Worm (Caenorhabditis elegans) whole organism, L4/young adult: ENCODE measurements around the gene C16D9.8.

ENCODE experiments used
- W03F9.2 ChIP-seq: fragments of 150-350 bp; optimal IDR thresholded peaks from 2 replicates; lab custom pipeline; 2014; ENCODE audit warnings: missing biosample characterization, missing genetic modification characterization
- dao-5 ChIP-seq: sonication (generic microtip); optimal IDR thresholded peaks from 2 replicates; lab custom pipeline; 2016; ENCODE audit warnings: missing genotype, missing genetic modification characterization, moderate library complexity, missing compliant biosample characterization
- him-1 ChIP-seq: sonication (generic microtip); optimal IDR thresholded peaks from 2 replicates; lab custom pipeline; 2016; ENCODE audit warnings: missing genotype, missing genetic modification reagents, missing genetic modification characterization, missing compliant biosample characterization

C16D9.8 gene

DNA sequence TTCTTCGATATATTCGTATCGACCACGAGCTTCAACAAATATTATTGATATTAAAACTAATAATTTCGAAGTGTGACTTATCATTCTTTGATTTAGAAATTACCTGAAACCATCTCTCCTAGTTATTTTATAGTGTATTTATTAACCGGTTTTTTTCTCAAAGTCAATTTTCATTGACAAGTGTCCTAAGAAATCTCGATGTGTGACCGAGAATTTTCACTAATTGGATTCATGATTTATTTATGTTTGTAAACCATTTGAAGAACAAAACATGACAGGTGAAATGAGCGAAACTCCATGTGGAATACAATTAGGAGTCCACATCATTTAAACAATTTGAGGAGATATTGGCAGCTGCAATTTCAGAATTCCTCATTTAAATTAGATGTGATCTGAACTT lies at the start of gene C16D9.8:
Gene C16D9.8, minus strand, starts transcription at position 101 of the 400 bp plus-strand sequence.
- no peak for TF ChIP-seq dao-5 (tag; lab: Kevin White, UChicago)
- TF ChIP-seq him-1 (tag; lab: Kevin White, UChicago) = no peak
- no peak for TF ChIP-seq W03F9.2 (tag; lab: Kevin White, UChicago)

DNA sequence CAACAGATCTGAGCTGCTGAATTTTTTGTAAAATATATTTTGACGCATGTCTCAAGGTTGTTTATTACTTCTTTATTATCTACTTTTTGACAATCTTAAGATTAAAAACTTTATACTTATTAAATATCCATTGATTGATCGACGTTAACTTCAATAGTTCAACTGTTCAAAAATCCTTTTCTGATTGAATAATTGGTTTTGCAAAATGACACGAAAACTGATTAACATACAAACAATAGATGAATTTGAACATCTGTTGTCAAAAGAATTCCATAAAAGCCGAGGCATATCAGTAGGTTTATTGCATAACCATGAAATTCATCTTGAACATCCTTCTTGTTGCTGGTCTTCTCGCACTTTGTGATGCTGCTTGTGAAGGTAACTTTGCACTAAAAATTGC lies 47.8 kb upstream of the C16D9.8 start, which contains the start of gene W02D7.12:
Gene W02D7.12, plus strand, starts transcription at position 301 of the 400 bp plus-strand sequence.
- TF ChIP-seq dao-5 (tag; lab: Kevin White, UChicago) = no peak

ce11 chrV:8307681-8308080 lies 44.3 kb upstream of the C16D9.8 start, which contains the start of gene clec-218:
clec-218 (plus strand) TSS chrV:8307942.
- TF ChIP-seq dao-5 (tag; lab: Kevin White, UChicago) (no peak), W03F9.2 (tag; lab: Kevin White, UChicago) (no peak), him-1 (tag; lab: Kevin White, UChicago) (no peak)

DNA sequence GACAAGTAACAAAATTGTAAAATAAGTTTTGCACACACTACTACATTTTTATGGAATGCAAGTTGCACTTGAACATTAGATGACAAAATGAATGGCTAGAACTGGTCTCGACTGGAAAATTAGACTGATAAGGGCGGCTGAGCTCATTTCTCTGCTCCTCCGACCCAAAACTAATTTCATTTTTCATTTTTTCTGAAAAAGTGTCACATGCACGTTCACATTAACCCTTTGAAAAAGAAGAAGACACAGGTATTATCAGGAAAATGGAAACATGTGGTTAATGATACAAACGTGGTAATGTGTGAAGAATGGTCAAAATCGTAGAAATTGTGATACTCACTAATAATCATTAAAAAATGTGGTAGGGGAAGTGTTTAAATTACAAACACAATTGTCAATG lies 43.6 kb upstream of the C16D9.8 start:
- TF ChIP-seq him-1 (tag; lab: Kevin White, UChicago) = no peak
- TF ChIP-seq dao-5 (tag; lab: Kevin White, UChicago) = no peak
- no peak for TF ChIP-seq W03F9.2 (tag; lab: Kevin White, UChicago)

DNA sequence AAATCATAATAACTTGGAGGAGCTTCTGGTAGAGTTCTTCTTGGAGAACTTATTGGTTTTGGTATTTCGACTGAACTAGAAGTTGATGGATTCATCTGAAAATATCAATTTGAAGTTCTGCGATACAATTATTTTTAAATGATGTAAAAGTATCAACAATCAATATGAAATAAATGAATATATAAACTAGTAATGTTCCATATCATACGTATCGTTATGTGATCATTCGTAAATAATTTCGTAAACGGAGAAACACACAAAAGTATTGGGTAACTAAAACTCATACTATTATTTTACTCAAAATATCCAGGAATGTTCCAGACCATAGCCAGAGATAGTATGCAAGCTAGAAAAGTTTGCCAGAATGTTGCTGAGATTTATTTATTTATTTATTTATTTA lies 43.0 kb upstream of the C16D9.8 start, which contains the start of gene W02D7.8:
Gene W02D7.8, minus strand, starts transcription at position 101 of the 400 bp plus-strand sequence.
- TF ChIP-seq him-1 (tag; lab: Kevin White, UChicago) (no peak), W03F9.2 (tag; lab: Kevin White, UChicago) (no peak), dao-5 (tag; lab: Kevin White, UChicago) (no peak)

DNA sequence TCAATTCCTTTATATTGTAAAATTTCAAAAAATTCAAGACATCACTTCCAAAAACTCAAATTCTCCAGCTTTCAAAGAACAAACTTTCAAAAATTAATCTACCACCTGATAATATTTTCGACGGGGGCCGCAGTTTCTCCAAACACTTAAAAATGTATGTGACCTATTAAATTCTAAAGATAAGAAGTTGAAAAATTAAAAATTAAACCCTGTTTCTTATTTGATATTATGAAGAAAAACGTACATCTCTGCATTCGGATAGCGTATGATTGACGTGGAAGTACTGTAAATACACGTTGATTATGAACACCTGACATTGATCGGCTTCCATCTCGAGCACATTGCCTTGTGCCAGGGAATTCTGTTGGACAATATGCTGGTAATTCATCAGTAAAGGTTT lies 42.6 kb upstream of the C16D9.8 start:
- TF ChIP-seq him-1 (tag; lab: Kevin White, UChicago) = no peak
- no peak for TF ChIP-seq dao-5 (tag; lab: Kevin White, UChicago)
- no peak for TF ChIP-seq W03F9.2 (tag; lab: Kevin White, UChicago)

- no peak for TF ChIP-seq him-1 (tag; lab: Kevin White, UChicago)
- TF ChIP-seq dao-5 (tag; lab: Kevin White, UChicago) = no peak
- TF ChIP-seq W03F9.2 (tag; lab: Kevin White, UChicago) = no peak
These were observed 41.3 kb upstream of the C16D9.8 start, which contains the start of gene W02D7.11 for ce11 chrV:8304461-8305195. W02D7.11 (minus strand) TSS chrV:8304511.

DNA sequence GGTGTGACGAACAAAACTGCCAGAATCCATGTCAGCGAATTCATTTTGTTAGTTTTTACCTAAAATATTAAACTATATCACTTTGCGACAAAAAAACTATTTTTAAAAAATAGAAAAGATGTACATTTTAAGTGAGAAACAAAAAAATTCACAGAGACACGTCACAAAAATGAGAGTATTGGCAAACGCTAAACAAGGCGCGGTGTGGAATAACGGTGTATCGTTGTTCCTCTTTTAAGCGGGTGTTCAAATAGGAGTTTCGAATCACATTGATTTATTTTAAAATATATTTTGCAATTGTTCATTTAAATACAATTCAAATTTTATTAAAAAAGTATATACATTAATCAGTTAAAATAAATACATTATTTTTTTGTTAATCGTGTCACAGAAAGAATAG lies 39.2 kb upstream of the C16D9.8 start, which contains the start of gene sel-9:
Gene sel-9, minus strand, starts transcription at position 59 of the 400 bp plus-strand sequence.
- no peak for TF ChIP-seq W03F9.2 (tag; lab: Kevin White, UChicago)
- no peak for TF ChIP-seq him-1 (tag; lab: Kevin White, UChicago)
- no peak for TF ChIP-seq dao-5 (tag; lab: Kevin White, UChicago)

- TF ChIP-seq W03F9.2 (tag; lab: Kevin White, UChicago) = peak; percentile 42
- no peak for TF ChIP-seq dao-5 (tag; lab: Kevin White, UChicago)
These were observed 37.7 kb upstream of the C16D9.8 start, which contains the start of gene W02D7.6 for ce11 chrV:8300935-8301535. W02D7.6 (minus strand) TSS chrV:8301507.

DNA sequence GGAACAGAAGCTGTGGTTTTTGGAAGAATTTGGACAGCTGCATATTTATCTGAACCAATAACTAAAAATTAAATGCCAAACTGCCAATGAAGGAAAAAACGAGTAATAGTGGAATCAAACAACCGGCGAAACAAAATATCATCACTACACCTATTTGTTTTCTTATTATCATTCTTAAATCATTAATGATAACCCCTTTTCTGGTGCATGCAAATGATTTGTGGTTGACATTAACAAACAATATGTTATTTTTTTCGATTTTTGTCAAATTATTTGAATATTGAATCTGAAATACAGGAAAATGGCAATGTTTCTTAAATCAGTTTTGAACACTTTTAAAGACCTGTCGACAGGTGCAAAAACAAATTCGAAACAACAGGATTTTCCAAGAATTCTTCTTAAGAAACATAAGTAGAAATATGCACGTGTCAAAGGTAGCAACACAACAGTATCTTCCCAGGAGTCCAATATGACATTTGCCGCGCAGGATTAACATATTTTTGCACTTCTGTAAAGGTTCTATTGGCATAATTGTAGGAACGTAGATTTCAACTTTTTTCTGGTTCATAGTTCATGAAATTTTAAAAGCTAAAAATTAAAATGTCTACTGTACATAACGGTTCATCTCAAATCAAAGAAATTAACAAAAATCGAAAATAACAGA lies 36.0 kb upstream of the C16D9.8 start, which contains the start of gene W02D7.5:
Gene W02D7.5, minus strand, starts transcription at position 51 of the 664 bp plus-strand sequence.
- TF ChIP-seq W03F9.2 (tag; lab: Kevin White, UChicago) (no peak), him-1 (tag; lab: Kevin White, UChicago) (no peak), dao-5 (tag; lab: Kevin White, UChicago) (no peak)

DNA sequence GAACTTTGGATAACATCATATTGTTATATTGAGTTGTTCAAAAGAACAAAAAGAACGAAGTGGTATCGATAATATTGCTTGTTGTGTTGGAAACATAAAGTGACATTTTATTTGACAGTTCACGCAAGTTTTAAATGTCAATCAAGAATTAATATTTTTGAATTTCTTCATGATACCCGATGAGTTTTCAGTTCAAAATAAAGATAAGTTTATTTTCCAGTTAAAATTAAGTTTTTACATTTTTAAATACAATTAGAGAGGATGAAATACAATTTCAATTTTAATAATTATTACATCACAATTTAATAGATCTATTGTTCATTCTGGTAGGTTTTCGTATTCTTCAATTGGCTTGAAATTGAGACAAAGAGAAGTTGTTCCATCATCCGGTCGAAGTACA lies 34.1 kb upstream of the C16D9.8 start, which contains the start of gene W02D7.4:
Gene W02D7.4, minus strand, starts transcription at position 101 of the 400 bp plus-strand sequence.
- TF ChIP-seq dao-5 (tag; lab: Kevin White, UChicago) (no peak), W03F9.2 (tag; lab: Kevin White, UChicago) (no peak), him-1 (tag; lab: Kevin White, UChicago) (no peak)

- TF ChIP-seq W03F9.2 (tag; lab: Kevin White, UChicago) (no peak), him-1 (tag; lab: Kevin White, UChicago) (no peak), dao-5 (tag; lab: Kevin White, UChicago) (no peak)
These were observed 32.5 kb upstream of the C16D9.8 start, which contains the start of gene smex-1 for ce11 chrV:8295866-8296265. smex-1 (minus strand) TSS chrV:8295966.

ce11 chrV:8291764-8292163 lies 28.4 kb upstream of the C16D9.8 start, which contains the start of gene srg-33:
srg-33 (plus strand) TSS chrV:8292064.
- TF ChIP-seq dao-5 (tag; lab: Kevin White, UChicago) (no peak), him-1 (tag; lab: Kevin White, UChicago) (no peak), W03F9.2 (tag; lab: Kevin White, UChicago) (no peak)
